Fruit fly (Drosophila melanogaster) whole organism, embryonic: ENCODE results near the gene ACXB.

Experiments
- Mes4 ChIP-seq: fragments of 200-800 bp; sonication (Bioruptor generic); optimal IDR thresholded peaks from 2 replicates; lab custom pipeline; 2016; ENCODE audit warnings: missing biosample characterization, missing genetic modification characterization
- ato ChIP-seq: fragments of 200-800 bp; sonication (Bioruptor generic); IDR thresholded peaks from 2 replicates; pipeline ENCODE4 v1.3.6; 2022; ENCODE audit warnings: missing biosample characterization, missing genetic modification characterization; ENCODE audit not compliant: partially characterized antibody
- sc ChIP-seq, 3 experiments: fragments of >200 bp in 2 of 3; fragments of 200-800 bp in 1 of 3; sonication (Bioruptor generic) in 1 of 3; optimal IDR thresholded peaks; 2 replicates in 2 of 3; 3 replicates in 1 of 3; lab custom pipeline; 2017; ENCODE audit warnings: mild to moderate bottlenecking in 1 of 3, missing biosample characterization in 1 of 3, missing genetic modification characterization in 1 of 3, missing genetic modification reagents in 1 of 3
- tx ChIP-seq: fragments of 200-800 bp; sonication (Bioruptor generic); optimal IDR thresholded peaks from 2 replicates; lab custom pipeline; 2016; ENCODE audit warnings: missing biosample characterization, missing genetic modification characterization
- usp ChIP-seq: fragments of >200 bp; optimal IDR thresholded peaks from 2 replicates; lab custom pipeline; 2017; ENCODE audit warnings: missing biosample characterization, missing genetic modification characterization

DNA sequence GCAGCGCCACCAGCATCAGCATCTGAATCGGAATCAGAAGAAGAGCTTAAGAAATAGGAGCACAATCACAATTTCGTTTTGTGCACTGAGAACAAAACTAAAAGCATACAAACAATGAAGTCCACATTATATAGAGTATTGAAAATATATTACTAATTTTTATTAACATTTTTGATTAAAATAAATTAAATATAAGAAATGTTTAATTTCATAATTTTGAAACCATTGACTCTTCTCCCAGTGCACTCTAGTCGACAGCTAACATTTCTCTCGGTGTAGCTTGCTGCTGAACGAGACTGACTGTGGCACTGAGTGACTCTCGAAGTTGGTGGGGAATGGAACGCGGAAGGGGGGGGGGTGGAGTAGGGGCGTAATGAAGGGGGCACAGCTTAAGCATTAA is 34.1 kb downstream of the ACXB start:
- no peak for TF ChIP-seq sc (optimal IDR thresholded peaks at IDR 0.05; lab: Kevin White, UChicago)
- no peak for TF ChIP-seq sc (GFP tag; optimal IDR thresholded peaks at IDR 0.05; lab: Kevin White, UChicago)
- TF ChIP-seq usp: no peak
- no peak for TF ChIP-seq tx (GFP tag; lab: Kevin White, UChicago)
- TF ChIP-seq ato (GFP tag; lab: Robert Waterston, UW): no peak
- TF ChIP-seq Mes4 (GFP tag; lab: Kevin White, UChicago): no peak
